Fruit fly (Drosophila melanogaster) whole organism, pupa: ENCODE measurements around the gene CG42541.
"Not testable (repeated sequence)": the region's sequence is repeated elsewhere in the genome, so short reads cannot be mapped to it uniquely, and the experiment has no call there.

ENCODE experiments used
- CG10348 ChIP-seq: fragments of 200-800 bp; sonication (Bioruptor generic); IDR thresholded peaks from 2 replicates; pipeline ENCODE4 v1.3.6; 2022; ENCODE audit warnings: missing biosample characterization, missing genetic modification characterization
- CG12605 ChIP-seq: fragments of 200-800 bp; sonication (Bioruptor generic); IDR thresholded peaks from 2 replicates; pipeline ENCODE4 v1.3.6; 2022; ENCODE audit warnings: missing biosample characterization, missing genetic modification characterization
- CG13204 ChIP-seq: fragments of 200-800 bp; sonication (Bioruptor generic); optimal IDR thresholded peaks from 2 replicates; lab custom pipeline; 2018; ENCODE audit warnings: missing biosample characterization, mild to moderate bottlenecking, missing genetic modification characterization, moderate library complexity
- CG14655 ChIP-seq: fragments of 200-800 bp; sonication (Bioruptor generic); optimal IDR thresholded peaks from 3 replicates; lab custom pipeline; 2017; ENCODE audit warnings: mild to moderate bottlenecking, missing biosample characterization, missing genetic modification reagents, missing genetic modification characterization
- CG15710 ChIP-seq: fragments of 200-800 bp; sonication (Bioruptor generic); optimal IDR thresholded peaks from 2 replicates; lab custom pipeline; 2018; ENCODE audit warnings: missing biosample characterization, mild to moderate bottlenecking, missing genetic modification characterization, moderate library complexity
- CG17806 ChIP-seq: fragments of 200-800 bp; sonication (Bioruptor generic); optimal IDR thresholded peaks from 2 replicates; lab custom pipeline; 2018; ENCODE audit warnings: missing biosample characterization, mild to moderate bottlenecking, missing genetic modification characterization, moderate library complexity
- CG32121 ChIP-seq: fragments of 200-800 bp; sonication (Bioruptor generic); IDR thresholded peaks from 2 replicates; pipeline ENCODE4 v1.3.6; 2022; ENCODE audit warnings: missing biosample characterization, missing genetic modification characterization
- CG34367 ChIP-seq: fragments of 200-800 bp; sonication (Bioruptor generic); optimal IDR thresholded peaks from 2 replicates; lab custom pipeline; 2018; ENCODE audit warnings: missing biosample characterization, mild to moderate bottlenecking, missing genetic modification characterization
- CG4496 ChIP-seq: fragments of 200-800 bp; sonication (Bioruptor generic); IDR thresholded peaks from 3 replicates; pipeline ENCODE4 v1.3.6; 2022; ENCODE audit warnings: missing biosample characterization, missing genetic modification characterization
- CG8159 ChIP-seq: fragments of 200-800 bp; sonication (Bioruptor generic); optimal IDR thresholded peaks from 3 replicates; lab custom pipeline; 2018; ENCODE audit warnings: missing biosample characterization, mild to moderate bottlenecking, missing genetic modification characterization, moderate library complexity
- CG8301 ChIP-seq: fragments of 200-800 bp; sonication (Bioruptor generic); optimal IDR thresholded peaks from 2 replicates; lab custom pipeline; 2018; ENCODE audit warnings: missing biosample characterization, mild to moderate bottlenecking, missing genetic modification characterization
- CG9948 ChIP-seq: fragments of 200-800 bp; sonication (Bioruptor generic); optimal IDR thresholded peaks from 2 replicates; lab custom pipeline; 2018; ENCODE audit warnings: missing biosample characterization, mild to moderate bottlenecking, missing genetic modification characterization, moderate library complexity
- D1 ChIP-seq: fragments of 200-800 bp; sonication (Bioruptor generic); optimal IDR thresholded peaks from 2 replicates; lab custom pipeline; 2018; ENCODE audit warnings: missing biosample characterization, mild to moderate bottlenecking, missing genetic modification characterization, moderate library complexity
- EcR ChIP-seq: fragments of 200-800 bp; sonication (Bioruptor generic); optimal IDR thresholded peaks from 3 replicates; lab custom pipeline; 2019; ENCODE audit warnings: missing biosample characterization, missing genetic modification characterization, mild to moderate bottlenecking, moderate library complexity, missing genetic modification reagents
- Ets98B ChIP-seq: fragments of 200-800 bp; sonication (Bioruptor generic); IDR thresholded peaks from 2 replicates; pipeline ENCODE4 v1.3.6; 2022; ENCODE audit warnings: missing biosample characterization, missing genetic modification characterization
- Pif1A ChIP-seq: fragments of 200-800 bp; sonication (Bioruptor generic); optimal IDR thresholded peaks from 3 replicates; lab custom pipeline; 2016; ENCODE audit warnings: missing biosample characterization, missing genetic modification characterization
- Pif1B ChIP-seq: fragments of 200-800 bp; sonication (Bioruptor generic); optimal IDR thresholded peaks from 3 replicates; lab custom pipeline; 2016; ENCODE audit warnings: missing biosample characterization, missing genetic modification characterization
- Snoo ChIP-seq: fragments of 200-800 bp; sonication (Bioruptor generic); optimal IDR thresholded peaks from 3 replicates; lab custom pipeline; 2017; ENCODE audit warnings: missing biosample characterization, mild to moderate bottlenecking, missing genetic modification characterization, inconsistent platforms
- fd96Ca ChIP-seq: fragments of 200-800 bp; sonication (Bioruptor generic); IDR thresholded peaks from 3 replicates; pipeline ENCODE4 v1.3.6; 2022; ENCODE audit warnings: missing biosample characterization, missing genetic modification characterization
- gl ChIP-seq: fragments of 200-800 bp; sonication (Bioruptor generic); optimal IDR thresholded peaks from 2 replicates; lab custom pipeline; 2018; ENCODE audit warnings: missing biosample characterization, mild to moderate bottlenecking, missing genetic modification characterization
- rn ChIP-seq: fragments of 200-800 bp; sonication (Bioruptor generic); IDR thresholded peaks from 2 replicates; pipeline ENCODE4 v1.3.6; 2022; ENCODE audit warnings: missing biosample characterization, missing genetic modification characterization

Gene CG42541

DNA sequence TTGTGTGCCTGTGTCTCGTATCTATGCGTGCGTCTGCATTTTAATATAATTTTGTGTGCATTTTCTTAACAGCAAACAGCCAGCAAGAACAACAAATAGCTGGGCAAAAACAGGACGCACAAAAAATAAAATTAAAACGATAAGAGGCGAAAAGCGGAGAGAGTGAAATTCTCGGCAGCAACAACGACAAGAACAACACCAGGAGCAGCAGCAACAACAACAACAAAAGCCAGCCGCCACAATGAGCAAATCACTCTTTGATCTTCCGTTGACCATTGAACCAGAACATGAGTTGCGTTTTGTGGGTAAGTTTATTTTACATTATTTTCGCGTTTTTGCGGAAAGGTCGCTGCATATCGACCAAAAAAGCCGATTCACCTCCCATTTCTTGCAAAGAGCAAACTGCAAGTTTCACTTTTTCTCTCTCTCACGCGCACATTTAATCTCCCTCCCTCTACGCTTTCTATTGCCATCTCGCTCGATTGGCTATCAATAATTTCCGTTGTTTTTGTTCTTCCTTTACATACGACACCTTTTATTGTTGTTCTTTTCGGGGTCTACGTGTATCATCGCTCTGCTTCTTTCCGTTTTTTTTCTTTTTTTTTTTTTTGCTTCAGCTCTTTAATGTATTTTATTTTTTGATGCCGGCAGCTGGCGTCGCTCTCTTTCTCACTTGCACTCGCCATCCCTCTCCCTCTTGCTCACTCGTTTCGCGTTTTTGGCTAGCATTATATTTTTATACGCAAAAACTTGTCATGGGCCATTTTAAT lies 19.2 kb upstream of the CG42541 start:
- no peak for TF ChIP-seq EcR (GFP tag; lab: Kevin White, UChicago)
- TF ChIP-seq Snoo (tag; lab: Kevin White, UChicago), result no peak
- TF ChIP-seq CG10348 (GFP tag; lab: Robert Waterston, UW), result no peak
- TF ChIP-seq CG12605 (GFP tag; lab: Robert Waterston, UW), result peak; percentile 28; the same call in 1 of the 2 replicates
- no peak for TF ChIP-seq CG15710 (tag; lab: Kevin White, UChicago)
- no peak for TF ChIP-seq CG32121
- no peak for TF ChIP-seq fd96Ca (GFP tag; lab: Robert Waterston, UW)
- TF ChIP-seq Pif1A, result no peak
- no peak for TF ChIP-seq CG8159 (tag; lab: Kevin White, UChicago)
- no peak for TF ChIP-seq Ets98B (GFP tag; lab: Robert Waterston, UW)
- peak; percentile 20; the same call in 2 of the 3 replicates for TF ChIP-seq CG4496
- TF ChIP-seq gl (tag; lab: Kevin White, UChicago), result no peak
- no peak for TF ChIP-seq Pif1B
- TF ChIP-seq, all 21 proteins: peak for 2

DNA sequence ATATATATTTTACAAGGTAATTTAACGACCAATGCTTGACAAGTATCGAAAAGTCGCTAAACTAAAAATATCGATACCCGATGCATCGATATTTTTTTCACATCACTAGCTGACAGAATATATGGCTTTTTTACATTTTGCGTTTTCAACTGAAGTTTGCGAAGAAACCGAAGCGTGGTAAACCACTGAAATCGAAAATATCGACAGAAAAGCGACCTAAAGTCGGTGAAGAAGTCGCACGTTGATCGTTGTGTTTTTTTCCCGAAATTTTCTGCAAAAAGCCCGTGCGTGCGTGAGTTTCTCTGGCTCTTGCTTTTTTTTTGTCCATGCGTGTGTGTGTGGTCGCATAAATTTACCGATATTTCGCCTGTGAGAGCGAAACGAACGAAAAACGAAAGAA lies 18.5 kb upstream of the CG42541 start, which contains the start of gene Vap33:
Vap33 (plus strand) TSS at position 87 of the 400 bp plus-strand sequence.
- TF ChIP-seq rn (GFP tag; lab: Robert Waterston, UW) (no peak), Pif1A (peak; percentile 25), EcR (GFP tag; lab: Kevin White, UChicago) (no peak), Snoo (tag; lab: Kevin White, UChicago) (no peak), CG9948 (tag; lab: Kevin White, UChicago) (no peak), CG32121 (no peak), CG34367 (tag; lab: Kevin White, UChicago) (peak; percentile 34), Pif1B (no peak), CG8301 (tag; lab: Kevin White, UChicago) (no peak), CG13204 (GFP tag; lab: Kevin White, UChicago) (no peak), CG4496 (0 out of 3 replicates have a peak, but pooled peaks have one; percentile 9), CG10348 (GFP tag; lab: Robert Waterston, UW) (no peak), gl (tag; lab: Kevin White, UChicago) (no peak), fd96Ca (GFP tag; lab: Robert Waterston, UW) (no peak), D1 (tag; lab: Kevin White, UChicago) (no peak), CG15710 (tag; lab: Kevin White, UChicago) (peak; percentile 5), CG12605 (GFP tag; lab: Robert Waterston, UW) (no peak), CG14655 (GFP tag; lab: Kevin White, UChicago) (no peak), CG8159 (tag; lab: Kevin White, UChicago) (peak; percentile 39), Ets98B (GFP tag; lab: Robert Waterston, UW) (no peak)

DNA sequence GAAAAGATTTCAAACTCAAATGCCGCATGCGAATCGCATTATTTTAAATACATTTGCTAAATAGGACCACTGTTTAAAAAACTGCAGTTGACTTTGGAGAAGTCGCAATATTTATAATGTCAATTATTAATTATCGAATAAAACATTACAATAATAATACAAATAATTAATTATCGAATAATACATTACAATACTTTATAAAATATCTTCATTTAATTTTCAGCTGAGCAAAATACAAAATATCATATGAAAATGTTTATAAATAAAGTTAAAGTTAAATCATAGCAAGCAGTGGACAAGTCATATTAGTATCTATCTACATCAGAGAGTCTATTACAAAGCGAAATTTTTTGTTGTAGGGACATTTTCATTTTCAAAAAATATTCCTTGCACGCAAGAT lies 14.4 kb upstream of the CG42541 start, which contains the start of gene Gem4c:
Gem4c (plus strand) TSS at position 301 of the 400 bp plus-strand sequence.
- not testable (repeated sequence) for TF ChIP-seq CG34367, D1, CG15710 (tag; lab: Kevin White, UChicago)

DNA sequence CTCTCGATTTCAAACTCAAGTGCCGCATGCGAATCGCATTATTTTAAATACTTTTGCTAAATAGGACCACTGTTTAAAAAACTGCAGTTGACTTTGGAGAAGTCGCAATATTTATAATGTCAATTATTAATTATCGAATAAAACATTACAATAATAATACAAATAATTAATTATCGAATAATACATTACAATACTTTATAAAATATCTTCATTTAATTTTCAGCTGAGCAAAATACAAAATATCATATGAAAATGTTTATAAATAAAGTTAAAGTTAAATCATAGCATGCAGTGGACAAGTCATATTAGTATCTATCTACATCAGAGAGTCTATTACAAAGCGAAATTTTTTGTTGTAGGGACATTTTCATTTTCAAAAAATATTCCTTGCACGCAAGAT lies 10.2 kb upstream of the CG42541 start, which contains the start of gene Gem4b:
Gem4b (plus strand) TSS at position 301 of the 400 bp plus-strand sequence.
- not testable (repeated sequence) for TF ChIP-seq CG8301 (tag; lab: Kevin White, UChicago); EcR (GFP tag; lab: Kevin White, UChicago); CG15710 (tag; lab: Kevin White, UChicago)

DNA sequence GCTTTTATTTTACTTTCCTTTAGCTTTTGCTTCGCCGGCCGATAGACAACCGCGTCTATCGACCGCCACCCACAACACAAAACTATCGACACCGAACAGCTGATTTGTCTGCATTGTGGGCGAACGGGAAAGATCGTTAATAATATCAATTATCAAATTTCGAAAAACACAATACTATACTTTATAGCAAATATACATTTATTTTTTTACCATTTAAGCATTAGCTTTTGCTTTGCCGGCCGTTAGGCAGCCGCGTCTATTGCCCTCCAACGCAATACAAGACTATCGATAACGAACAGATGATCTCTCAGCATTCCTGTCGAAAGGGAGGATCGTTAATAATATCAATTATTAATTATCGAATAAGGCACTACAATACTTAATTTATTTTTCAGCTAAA lies 5.8 kb upstream of the CG42541 start, which contains the start of the genes CG2938 and Glos:
CG2938 (minus strand) TSS at position 296 of the 400 bp plus-strand sequence.
Glos (plus strand) TSS at position 344 of the 400 bp plus-strand sequence.
- no peak for TF ChIP-seq CG8159 (tag; lab: Kevin White, UChicago)
- TF ChIP-seq CG32121, result 0 out of 2 replicates have a peak, but pooled peaks have one; percentile 4
- TF ChIP-seq D1 (tag; lab: Kevin White, UChicago), result no peak
- no peak for TF ChIP-seq CG12605 (GFP tag; lab: Robert Waterston, UW)
- no peak for TF ChIP-seq CG4496
- no peak for TF ChIP-seq fd96Ca (GFP tag; lab: Robert Waterston, UW)
- TF ChIP-seq, all 21 proteins: peak for 1

DNA sequence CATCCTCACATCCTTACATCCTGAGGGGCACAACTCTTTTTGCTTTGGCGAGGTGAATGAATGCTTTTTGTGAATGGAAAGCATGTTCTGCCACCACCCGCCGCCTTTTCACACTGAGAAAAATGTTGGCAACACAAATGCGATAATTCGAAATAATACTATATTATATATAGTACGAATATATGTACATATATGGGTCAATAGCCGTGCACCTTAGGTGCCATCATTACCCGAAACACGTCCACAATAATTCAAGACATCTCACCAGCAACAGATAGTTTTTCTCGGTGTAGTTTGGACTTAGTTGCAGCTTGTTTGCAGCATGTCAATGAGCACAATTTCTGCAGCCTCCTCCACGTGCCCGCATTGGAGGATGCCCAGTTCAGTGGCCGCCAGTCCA lies 1.3 kb upstream of the CG42541 start:
- peak; percentile 48 for TF ChIP-seq CG15710 (tag; lab: Kevin White, UChicago)
- TF ChIP-seq CG32121, result peak; percentile 79
- no peak for TF ChIP-seq gl (tag; lab: Kevin White, UChicago)
- no peak for TF ChIP-seq D1 (tag; lab: Kevin White, UChicago)
- TF ChIP-seq CG17806 (tag; lab: Kevin White, UChicago), result peak; percentile 49
- peak; percentile 65 for TF ChIP-seq CG8159 (tag; lab: Kevin White, UChicago)
- TF ChIP-seq Ets98B (GFP tag; lab: Robert Waterston, UW), result peak; percentile 74
- peak; percentile 36 for TF ChIP-seq Pif1B
- peak; percentile 46 for TF ChIP-seq CG34367 (tag; lab: Kevin White, UChicago)
- TF ChIP-seq CG8301 (tag; lab: Kevin White, UChicago), result peak; percentile 68
- peak; percentile 75 for TF ChIP-seq CG14655 (GFP tag; lab: Kevin White, UChicago)
- peak; percentile 10 for TF ChIP-seq EcR (GFP tag; lab: Kevin White, UChicago)
- TF ChIP-seq CG12605 (GFP tag; lab: Robert Waterston, UW), result 0 out of 2 replicates have a peak, but pooled peaks have one; percentile 31
- TF ChIP-seq CG13204 (GFP tag; lab: Kevin White, UChicago), result no peak
- TF ChIP-seq Pif1A, result peak; percentile 50
- TF ChIP-seq CG9948 (tag; lab: Kevin White, UChicago), result peak; percentile 58
- peak; percentile 29 for TF ChIP-seq Snoo (tag; lab: Kevin White, UChicago)
- TF ChIP-seq rn (GFP tag; lab: Robert Waterston, UW), result peak; percentile 36; the same call in 1 of the 2 replicates
- TF ChIP-seq CG10348 (GFP tag; lab: Robert Waterston, UW), result no peak
- TF ChIP-seq CG4496, result peak; percentile 84
- peak; percentile 75 for TF ChIP-seq fd96Ca (GFP tag; lab: Robert Waterston, UW)
